Worm (Caenorhabditis elegans): ENCODE results near the gene ZK84.5.
A peak's percentile ranks its signal among the peaks of the same experiment; 100 is the strongest.

Gene ZK84.5

DNA sequence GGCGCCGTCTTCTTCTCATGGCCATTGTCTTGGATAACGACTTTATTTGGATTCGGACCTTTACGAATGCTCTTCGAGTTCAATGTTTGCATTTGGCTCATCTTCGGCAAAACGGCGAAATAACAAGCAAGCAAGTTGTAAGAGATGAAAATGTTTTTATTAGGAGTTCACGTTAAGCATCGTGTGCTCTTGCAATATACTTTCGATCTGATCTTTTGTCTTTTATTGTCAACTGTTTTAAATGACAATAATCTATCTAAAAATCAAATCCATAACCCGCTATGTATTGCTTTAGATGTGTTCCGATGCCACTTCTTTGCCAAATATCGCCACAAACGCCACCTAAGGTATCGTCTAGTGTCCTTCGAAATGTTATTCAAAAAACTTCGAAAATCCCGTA lies at the start of gene ZK84.5:
ZK84.5 (minus strand) TSS at position 101 of the 400 bp plus-strand sequence.
- TF ChIP-seq nhr-47 (tag; optimal IDR thresholded peaks at IDR 0.05) (no peak), unc-130 (tag; optimal IDR thresholded peaks at IDR 0.05) (no peak), aha-1 (tag; optimal IDR thresholded peaks at IDR 0.05) (no peak), irx-1 (tag; optimal IDR thresholded peaks at IDR 0.05) (no peak), zip-4 (GFP tag; optimal IDR thresholded peaks at IDR 0.05) (no peak), lir-3 (tag; optimal IDR thresholded peaks at IDR 0.05; ENCODE audit: poor library complexity) (no peak), lin-15B (tag; optimal IDR thresholded peaks at IDR 0.05) (no peak), egl-13 (tag; optimal IDR thresholded peaks at IDR 0.05) (no peak), unc-62 (GFP tag; optimal IDR thresholded peaks at IDR 0.05) (no peak), elt-2 (tag; optimal IDR thresholded peaks at IDR 0.05) (no peak)

DNA sequence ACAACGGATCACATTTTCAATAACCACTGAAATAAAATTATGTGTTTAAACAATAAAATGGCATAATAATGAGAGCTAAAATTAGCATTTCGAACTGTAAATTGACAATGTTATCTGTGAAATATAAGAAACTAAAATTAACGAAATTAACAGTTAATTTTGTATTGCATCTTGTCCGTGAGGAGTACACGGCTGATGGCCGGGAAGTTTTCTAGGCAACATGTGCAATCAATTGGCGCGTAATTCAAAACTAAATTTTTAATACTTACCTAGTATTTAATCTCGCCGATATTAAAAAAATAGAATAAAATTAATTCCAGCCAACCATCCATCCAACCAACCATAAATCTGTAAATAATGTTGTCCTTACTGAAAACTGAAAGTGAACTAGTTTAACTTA lies 45.2 kb upstream of the ZK84.5 start:
- TF ChIP-seq mep-1 (tag; optimal IDR thresholded peaks at IDR 0.05): peak; percentile 86
- TF ChIP-seq F16B12.6 (tag; optimal IDR thresholded peaks at IDR 0.05): peak; percentile 43
- TF ChIP-seq nhr-77 (tag; optimal IDR thresholded peaks at IDR 0.05): no peak
- TF ChIP-seq nhr-28 (tag; optimal IDR thresholded peaks at IDR 0.05): no peak
- peak; percentile 79 for TF ChIP-seq unc-86 (tag; optimal IDR thresholded peaks at IDR 0.05)
- TF ChIP-seq hpl-2 (GFP tag; optimal IDR thresholded peaks at IDR 0.05): no peak
- TF ChIP-seq skn-1 (tag; optimal IDR thresholded peaks at IDR 0.05): peak; percentile 71
- peak; percentile 85 for TF ChIP-seq lin-39 (tag; optimal IDR thresholded peaks at IDR 0.05)
- TF ChIP-seq nhr-237 (tag; optimal IDR thresholded peaks at IDR 0.05): no peak
- peak; percentile 81 for TF ChIP-seq hlh-4 (tag; optimal IDR thresholded peaks at IDR 0.05)
- TF ChIP-seq ces-1 (GFP tag; optimal IDR thresholded peaks at IDR 0.05): no peak
- peak in 2 of 6 experiments; percentile 75 to 80 for TF ChIP-seq elt-3 (tag; optimal IDR thresholded peaks at IDR 0.05)
- TF ChIP-seq ets-5 (GFP tag; IDR thresholded peaks at IDR 0.05): no peak
- TF ChIP-seq blmp-1 (tag; optimal IDR thresholded peaks at IDR 0.05): peak; percentile 56
- no peak for TF ChIP-seq egl-27 (tag; optimal IDR thresholded peaks at IDR 0.05)
- peak; percentile 57 for TF ChIP-seq zip-4 (GFP tag; optimal IDR thresholded peaks at IDR 0.05)
- no peak for TF ChIP-seq aha-1 (tag; optimal IDR thresholded peaks at IDR 0.05)
- peak; percentile 58 for TF ChIP-seq C16A3.4 (tag; optimal IDR thresholded peaks at IDR 0.05)
- TF ChIP-seq lin-35 (GFP tag; optimal IDR thresholded peaks at IDR 0.05): peak; percentile 98
- TF ChIP-seq irx-1 (tag; optimal IDR thresholded peaks at IDR 0.05): peak; percentile 96
- TF ChIP-seq mef-2 (tag; optimal IDR thresholded peaks at IDR 0.05): no peak
- TF ChIP-seq ceh-82 (tag; optimal IDR thresholded peaks at IDR 0.05): peak; percentile 61 to 76 (median 71)
- peak; percentile 97 for TF ChIP-seq ceh-90 (tag; optimal IDR thresholded peaks at IDR 0.05)
- TF ChIP-seq jun-1 (tag; optimal IDR thresholded peaks at IDR 0.05): peak; percentile 58
- TF ChIP-seq sox-4 (tag; optimal IDR thresholded peaks at IDR 0.05): peak; percentile 96
- peak; percentile 87 for TF ChIP-seq unc-130 (tag; optimal IDR thresholded peaks at IDR 0.05)
- no peak for TF ChIP-seq pqm-1 (tag; optimal IDR thresholded peaks at IDR 0.05)
- TF ChIP-seq nhr-20 (tag; optimal IDR thresholded peaks at IDR 0.05): peak; percentile 94
- TF ChIP-seq egl-13 (tag; optimal IDR thresholded peaks at IDR 0.05): peak; percentile 97
- peak; percentile 82 for TF ChIP-seq lin-14 (GFP tag; optimal IDR thresholded peaks at IDR 0.05)
- peak; percentile 92 for TF ChIP-seq swsn-7 (tag; optimal IDR thresholded peaks at IDR 0.05)
- peak; percentile 93 for TF ChIP-seq tbx-2 (tag; optimal IDR thresholded peaks at IDR 0.05)
- TF ChIP-seq nhr-47 (tag; optimal IDR thresholded peaks at IDR 0.05): peak; percentile 94
- peak; percentile 97 for TF ChIP-seq nhr-90 (tag; optimal IDR thresholded peaks at IDR 0.05; ENCODE audit: poor library complexity)
- TF ChIP-seq ceh-88 (GFP tag; IDR thresholded peaks at IDR 0.05): peak; percentile 82
- TF ChIP-seq ceh-63 (GFP tag; optimal IDR thresholded peaks at IDR 0.05): no peak
- no peak for TF ChIP-seq sup-37 (GFP tag; optimal IDR thresholded peaks at IDR 0.05)
- peak; percentile 94 for TF ChIP-seq C04F5.9 (tag; optimal IDR thresholded peaks at IDR 0.05)
- TF ChIP-seq snpc-4 (tag; optimal IDR thresholded peaks at IDR 0.05): peak; percentile 62
- peak; percentile 53 for TF ChIP-seq hlh-17 (GFP tag; optimal IDR thresholded peaks at IDR 0.05; ENCODE audit: borderline replicate concordance)
- no peak for TF ChIP-seq tlp-1 (tag; optimal IDR thresholded peaks at IDR 0.05)
- TF ChIP-seq nhr-76 (tag; optimal IDR thresholded peaks at IDR 0.05): no peak
- no peak for TF ChIP-seq nhr-84 (tag; optimal IDR thresholded peaks at IDR 0.05)
- TF ChIP-seq xbp-1 (tag; optimal IDR thresholded peaks at IDR 0.05): peak; percentile 91
- TF ChIP-seq lin-13 (GFP tag; optimal IDR thresholded peaks at IDR 0.05): peak; percentile 68
- no peak for TF ChIP-seq unc-62 (GFP tag; optimal IDR thresholded peaks at IDR 0.05)
- no peak for TF ChIP-seq ama-1 (optimal IDR thresholded peaks at IDR 0.05)
- peak; percentile 67; the same call in 1 of the 2 replicates for TF ChIP-seq mab-9 (GFP tag; IDR thresholded peaks at IDR 0.05)

All from whole organism, L1 larva.